Worm (Caenorhabditis elegans) whole organism, young adult: ENCODE results near the gene Y53F4B.7.

Experiments
- F55B11.4 ChIP-seq: sonication (generic microtip); optimal IDR thresholded peaks from 2 replicates; lab custom pipeline; 2016; ENCODE audit warnings: missing compliant biosample characterization, missing genetic modification characterization, borderline replicate concordance; ENCODE audit not compliant: insufficient read depth
- akir-1 ChIP-seq: fragments of 200-800 bp; sonication (Bioruptor generic); optimal IDR thresholded peaks from 2 replicates; lab custom pipeline; 2018; ENCODE audit warnings: mild to moderate bottlenecking, missing genetic modification characterization, moderate library complexity, missing compliant biosample characterization
- ceh-40 ChIP-seq: fragments of 200-800 bp; sonication (Bioruptor generic); IDR thresholded peaks from 2 replicates; pipeline ENCODE4 v1.3.6; 2022; ENCODE audit warnings: missing genetic modification characterization, missing compliant biosample characterization
- ets-4 ChIP-seq: fragments of 200-800 bp; sonication (Bioruptor generic); optimal IDR thresholded peaks from 2 replicates; lab custom pipeline; 2018; ENCODE audit warnings: mild to moderate bottlenecking, missing genetic modification characterization, missing compliant biosample characterization
- mcd-1 ChIP-seq: fragments of 200-800 bp; sonication (Bioruptor generic); IDR thresholded peaks from 2 replicates; pipeline ENCODE4 v1.3.6; 2022; ENCODE audit warnings: missing genetic modification reagents, missing genetic modification characterization, missing compliant biosample characterization
- pha-4 ChIP-seq: fragments of 150-350 bp; sonication (generic microtip); optimal IDR thresholded peaks from 2 replicates; lab custom pipeline; 2014; ENCODE audit warnings: missing biosample characterization, missing genetic modification reagents, missing genetic modification characterization
- snpc-4 ChIP-seq, 5 experiments: fragments of 150-350 bp in 1 of 5; sonication (generic microtip) in 4 of 5; optimal IDR thresholded peaks; 2 replicates each; lab custom pipeline; 2014 to 2018; ENCODE audit warnings: missing genetic modification characterization in 5 of 5, missing biosample characterization in 3 of 5, antibody characterized with exemption in 2 of 5, mild to moderate bottlenecking in 2 of 5, missing compliant biosample characterization in 2 of 5, missing genotype in 2 of 5, moderate library complexity in 2 of 5, missing genetic modification reagents in 1 of 5
- unc-62 ChIP-seq: fragments of 150-350 bp; optimal IDR thresholded peaks from 2 replicates; lab custom pipeline; 2014; ENCODE audit warnings: missing biosample characterization, missing genetic modification reagents, missing genetic modification characterization
- zfh-2 ChIP-seq: fragments of 200-800 bp; sonication (Bioruptor generic); conservative IDR thresholded peaks from 2 replicates; pipeline ENCODE4 v1.3.6; 2022; ENCODE audit warnings: missing genetic modification reagents, missing genetic modification characterization, missing compliant biosample characterization

- TF ChIP-seq F55B11.4 (tag; lab: Kevin White, UChicago) (no peak), ceh-40 (no peak), ets-4 (GFP tag; lab: Kevin White, UChicago) (no peak), akir-1 (GFP tag; lab: Kevin White, UChicago) (no peak), unc-62 (GFP tag; lab: Kevin White, UChicago) (no peak), mcd-1 (GFP tag; lab: Robert Waterston, UW) (peak; percentile 98), zfh-2 (GFP tag; lab: Robert Waterston, UW) (peak; percentile 66; the same call in 1 of the 2 replicates), pha-4 (tag; lab: Kevin White, UChicago) (peak; percentile 15), snpc-4 (GFP tag; optimal IDR thresholded peaks at IDR 0.05; lab: Kevin White, UChicago) (peak; percentile 53), snpc-4 (tag; optimal IDR thresholded peaks at IDR 0.05; lab: Kevin White, UChicago) (peak; percentile 66 to 86 (median 82))
Observed at ce11 chrII:15010366-15011235, 17.9 kb downstream of the Y53F4B.7 start, which contains the start of the genes Y53F4B.9 and Y53F4B.11.
